Worm (Caenorhabditis elegans) whole organism, young adult: ENCODE results near the gene lias-1.

ENCODE experiments used
- ceh-40 ChIP-seq: fragments of 200-800 bp; sonication (Bioruptor generic); IDR thresholded peaks from 2 replicates; pipeline ENCODE4 v1.3.6; 2022; ENCODE audit warnings: missing genetic modification characterization, missing compliant biosample characterization
- hlh-12 ChIP-seq: sonication (generic microtip); optimal IDR thresholded peaks from 2 replicates; lab custom pipeline; 2016; ENCODE audit warnings: missing genetic modification characterization, missing compliant biosample characterization
- hmg-20 ChIP-seq: fragments of 200-800 bp; sonication (Bioruptor generic); IDR thresholded peaks from 2 replicates; pipeline ENCODE4 v1.3.6; 2022; ENCODE audit warnings: missing genetic modification reagents, missing genetic modification characterization, missing compliant biosample characterization
- nfya-1 ChIP-seq: sonication (generic microtip); optimal IDR thresholded peaks from 2 replicates; lab custom pipeline; 2017; ENCODE audit warnings: antibody characterized with exemption, missing compliant biosample characterization, missing genetic modification characterization, borderline replicate concordance; ENCODE audit not compliant: insufficient read depth
- rpc-1 ChIP-seq, 2 experiments: fragments of 150-350 bp in 1 of 2; sonication (generic microtip) in 1 of 2; optimal IDR thresholded peaks; 2 replicates each; lab custom pipeline; 2014 to 2018; ENCODE audit warnings: missing biosample characterization in 1 of 2, missing genetic modification characterization in 1 of 2, missing genetic modification reagents in 1 of 2, missing genotype in 1 of 2
- somi-1 ChIP-seq: fragments of 200-800 bp; sonication (Bioruptor generic); optimal IDR thresholded peaks from 2 replicates; lab custom pipeline; 2018; ENCODE audit warnings: mild to moderate bottlenecking, missing genetic modification characterization, missing compliant biosample characterization
- tlf-1 ChIP-seq: fragments of 200-800 bp; sonication (Bioruptor generic); optimal IDR thresholded peaks from 2 replicates; lab custom pipeline; 2018; ENCODE audit warnings: mild to moderate bottlenecking, missing genetic modification characterization, missing compliant biosample characterization

ce11 chrIII:3471403-3472053 is 33.4 kb downstream of the lias-1 start, which contains the start of gene rsu-1:
- TF ChIP-seq somi-1 (no peak), nfya-1 (tag; lab: Kevin White, UChicago) (no peak), hlh-12 (tag; lab: Kevin White, UChicago) (no peak), tlf-1 (GFP tag; lab: Kevin White, UChicago) (no peak), ceh-40 (GFP tag; lab: Robert Waterston, UW) (no peak), rpc-1 (optimal IDR thresholded peaks at IDR 0.05; lab: Kevin White, UChicago) (no peak), rpc-1 (tag; optimal IDR thresholded peaks at IDR 0.05; lab: Kevin White, UChicago) (no peak), hmg-20 (GFP tag; lab: Robert Waterston, UW) (no peak)
